Worm (Caenorhabditis elegans) whole organism, L2 larva: ENCODE measurements around the gene timm-17B.1.

ENCODE experiments used
- C34F6.9 ChIP-seq: fragments of 150-350 bp; optimal IDR thresholded peaks from 2 replicates; lab custom pipeline; 2014; ENCODE audit warnings: missing biosample characterization, missing genetic modification characterization
- F13H6.1 ChIP-seq: sonication (generic microtip); optimal IDR thresholded peaks from 2 replicates; lab custom pipeline; 2016; ENCODE audit warnings: missing genetic modification characterization, missing compliant biosample characterization
- R02D3.7 ChIP-seq: fragments of 150-350 bp; optimal IDR thresholded peaks from 2 replicates; lab custom pipeline; 2014; ENCODE audit warnings: missing biosample characterization, missing genetic modification characterization
- alr-1 ChIP-seq: fragments of 150-350 bp; optimal IDR thresholded peaks from 2 replicates; lab custom pipeline; 2014; ENCODE audit warnings: missing biosample characterization, missing genetic modification characterization
- aly-2 ChIP-seq: fragments of 150-350 bp; optimal IDR thresholded peaks from 2 replicates; lab custom pipeline; 2014; ENCODE audit warnings: missing biosample characterization, missing genetic modification characterization
- ceh-16 ChIP-seq: fragments of 150-350 bp; optimal IDR thresholded peaks from 2 replicates; lab custom pipeline; 2014; ENCODE audit warnings: missing biosample characterization, missing genetic modification characterization
- ceh-82 ChIP-seq: fragments of 150-350 bp; optimal IDR thresholded peaks from 2 replicates; lab custom pipeline; 2014; ENCODE audit warnings: missing biosample characterization, missing genetic modification characterization
- dmd-4 ChIP-seq: sonication (generic microtip); optimal IDR thresholded peaks from 2 replicates; lab custom pipeline; 2017; ENCODE audit warnings: missing biosample characterization, missing genetic modification characterization
- gmeb-1 ChIP-seq: fragments of 150-350 bp; optimal IDR thresholded peaks from 2 replicates; lab custom pipeline; 2014; ENCODE audit warnings: missing biosample characterization, missing genetic modification characterization
- lin-11 ChIP-seq: fragments of 150-350 bp; sonication (generic microtip); optimal IDR thresholded peaks from 2 replicates; lab custom pipeline; 2014; ENCODE audit warnings: missing biosample characterization, missing genetic modification characterization, inconsistent platforms, mixed read lengths
- mab-5 ChIP-seq: fragments of 150-350 bp; optimal IDR thresholded peaks from 2 replicates; lab custom pipeline; 2014; ENCODE audit warnings: missing biosample characterization, missing genetic modification characterization
- mbf-1 ChIP-seq: sonication (generic microtip); optimal IDR thresholded peaks from 2 replicates; lab custom pipeline; 2017; ENCODE audit warnings: missing biosample characterization, missing genetic modification characterization
- mdl-1 ChIP-seq, 2 experiments: fragments of 150-350 bp in 1 of 2; sonication (generic microtip) in 1 of 2; optimal IDR thresholded peaks; 2 replicates each; lab custom pipeline; 2017; ENCODE audit warnings: missing biosample characterization in 2 of 2, missing genetic modification characterization in 2 of 2
- nhr-10 ChIP-seq: sonication (generic microtip); optimal IDR thresholded peaks from 2 replicates; lab custom pipeline; 2017; ENCODE audit warnings: missing biosample characterization, missing genetic modification characterization
- nhr-129 ChIP-seq: fragments of 150-350 bp; optimal IDR thresholded peaks from 2 replicates; lab custom pipeline; 2014; ENCODE audit warnings: missing biosample characterization, missing genetic modification characterization
- nhr-21 ChIP-seq: fragments of 150-350 bp; optimal IDR thresholded peaks from 2 replicates; lab custom pipeline; 2014; ENCODE audit warnings: missing biosample characterization, missing genetic modification characterization
- nhr-23 ChIP-seq: fragments of 150-350 bp; optimal IDR thresholded peaks from 2 replicates; lab custom pipeline; 2014; ENCODE audit warnings: missing biosample characterization, missing genetic modification reagents, missing genetic modification characterization
- nhr-237 ChIP-seq: fragments of 150-350 bp; optimal IDR thresholded peaks from 2 replicates; lab custom pipeline; 2014; ENCODE audit warnings: missing biosample characterization, missing genetic modification characterization
- nhr-25 ChIP-seq: fragments of 150-350 bp; sonication (generic microtip); optimal IDR thresholded peaks from 3 replicates; lab custom pipeline; 2014; ENCODE audit warnings: missing biosample characterization, missing genetic modification characterization
- nhr-6 ChIP-seq: fragments of 150-350 bp; optimal IDR thresholded peaks from 2 replicates; lab custom pipeline; 2014; ENCODE audit warnings: missing biosample characterization, missing genetic modification characterization
- nhr-77 ChIP-seq: fragments of 150-350 bp; optimal IDR thresholded peaks from 2 replicates; lab custom pipeline; 2014; ENCODE audit warnings: missing biosample characterization, missing genetic modification characterization
- peb-1 ChIP-seq: fragments of 150-350 bp; optimal IDR thresholded peaks from 2 replicates; lab custom pipeline; 2014; ENCODE audit warnings: missing biosample characterization, missing genetic modification characterization
- sem-4 ChIP-seq: fragments of 150-350 bp; optimal IDR thresholded peaks from 2 replicates; lab custom pipeline; 2014; ENCODE audit warnings: missing biosample characterization, missing genetic modification reagents, missing genetic modification characterization
- skn-1 ChIP-seq: sonication (generic microtip); optimal IDR thresholded peaks from 2 replicates; lab custom pipeline; 2017; ENCODE audit warnings: missing biosample characterization, missing genetic modification characterization
- sma-3 ChIP-seq: sonication (generic microtip); optimal IDR thresholded peaks from 2 replicates; lab custom pipeline; 2016; ENCODE audit warnings: missing genetic modification reagents, missing genetic modification characterization, missing compliant biosample characterization
- sma-9 ChIP-seq, 2 experiments: fragments of 150-350 bp in 1 of 2; sonication (generic microtip) in 1 of 2; optimal IDR thresholded peaks; 2 replicates each; lab custom pipeline; 2014 to 2016; ENCODE audit warnings: missing genetic modification characterization in 2 of 2, mild to moderate bottlenecking in 1 of 2, missing biosample characterization in 1 of 2, missing compliant biosample characterization in 1 of 2, missing genetic modification reagents in 1 of 2, moderate library complexity in 1 of 2
- snpc-4 ChIP-seq: fragments of 150-350 bp; optimal IDR thresholded peaks from 2 replicates; lab custom pipeline; 2014; ENCODE audit warnings: missing biosample characterization, missing genetic modification characterization
- unc-39 ChIP-seq: fragments of 150-350 bp; optimal IDR thresholded peaks from 2 replicates; lab custom pipeline; 2014; ENCODE audit warnings: missing biosample characterization, missing genetic modification characterization
- unc-55 ChIP-seq: fragments of 150-350 bp; sonication (generic microtip); optimal IDR thresholded peaks from 3 replicates; lab custom pipeline; 2014; ENCODE audit warnings: missing biosample characterization, missing genetic modification reagents, missing genetic modification characterization
- unc-62 ChIP-seq: fragments of 150-350 bp; optimal IDR thresholded peaks from 2 replicates; lab custom pipeline; 2014; ENCODE audit warnings: missing biosample characterization, missing genetic modification reagents, missing genetic modification characterization
- zag-1 ChIP-seq: fragments of 150-350 bp; optimal IDR thresholded peaks from 2 replicates; lab custom pipeline; 2014; ENCODE audit warnings: missing biosample characterization, missing genetic modification characterization
- ztf-1 ChIP-seq: fragments of 200-800 bp; sonication (Bioruptor generic); conservative IDR thresholded peaks from 2 replicates; pipeline ENCODE4 v1.3.6; 2022; ENCODE audit warnings: missing genetic modification characterization, missing compliant biosample characterization
- ztf-11 ChIP-seq: sonication (generic microtip); optimal IDR thresholded peaks from 2 replicates; lab custom pipeline; 2017; ENCODE audit warnings: missing biosample characterization, missing genetic modification characterization
- ztf-4 ChIP-seq: fragments of 150-350 bp; optimal IDR thresholded peaks from 2 replicates; lab custom pipeline; 2014; ENCODE audit warnings: missing biosample characterization, missing genetic modification characterization

The timm-17B.1 gene

ce11 chrIV:4788332-4788731 lies 43.0 kb upstream of the timm-17B.1 start, which contains the start of gene nhr-104 (continued):
- TF ChIP-seq unc-39 (tag; lab: Kevin White, UChicago), result no peak
- TF ChIP-seq dmd-4 (tag; lab: Kevin White, UChicago), result no peak
- TF ChIP-seq aly-2 (tag; lab: Kevin White, UChicago), result no peak
- TF ChIP-seq nhr-237 (tag; lab: Kevin White, UChicago), result no peak
- TF ChIP-seq ztf-11 (tag; lab: Kevin White, UChicago), result no peak
- peak; percentile 86 for TF ChIP-seq nhr-129 (tag; lab: Kevin White, UChicago)
- TF ChIP-seq zag-1, result no peak
- TF ChIP-seq R02D3.7 (tag; lab: Kevin White, UChicago), result no peak
- peak; percentile 27 for TF ChIP-seq F13H6.1
- TF ChIP-seq sem-4, result no peak
- no peak for TF ChIP-seq ceh-16 (tag; lab: Kevin White, UChicago)
- TF ChIP-seq lin-11 (tag; lab: Kevin White, UChicago), result no peak
- peak; percentile 74 for TF ChIP-seq sma-9 (GFP tag; optimal IDR thresholded peaks at IDR 0.05; lab: Kevin White, UChicago)
- no peak for TF ChIP-seq sma-9 (tag; optimal IDR thresholded peaks at IDR 0.05; lab: Kevin White, UChicago)
- no peak for TF ChIP-seq snpc-4 (tag; lab: Kevin White, UChicago)

ce11 chrIV:4781123-4781522 lies 35.8 kb upstream of the timm-17B.1 start:
- TF ChIP-seq F13H6.1 (peak; percentile 50), unc-39 (tag; lab: Kevin White, UChicago) (no peak), mbf-1 (tag; lab: Kevin White, UChicago) (no peak), gmeb-1 (tag; lab: Kevin White, UChicago) (no peak), nhr-129 (tag; lab: Kevin White, UChicago) (peak; percentile 7), unc-55 (peak; percentile 1)

ce11 chrIV:4780129-4780528 lies 34.8 kb upstream of the timm-17B.1 start, which contains the start of gene set-15:
TSS of gene set-15 (minus strand) at chrIV:4780229.
- no peak for TF ChIP-seq aly-2 (tag; lab: Kevin White, UChicago)
- TF ChIP-seq nhr-77 (tag; lab: Kevin White, UChicago), result no peak
- no peak for TF ChIP-seq ceh-16 (tag; lab: Kevin White, UChicago)
- TF ChIP-seq unc-39 (tag; lab: Kevin White, UChicago), result no peak
- no peak for TF ChIP-seq sma-3
- no peak for TF ChIP-seq ztf-1 (GFP tag; lab: Robert Waterston, UW)
- TF ChIP-seq gmeb-1 (tag; lab: Kevin White, UChicago), result no peak
- TF ChIP-seq C34F6.9 (tag; lab: Kevin White, UChicago), result no peak
- no peak for TF ChIP-seq unc-62
- no peak for TF ChIP-seq nhr-25 (tag; lab: Kevin White, UChicago)
- no peak for TF ChIP-seq ztf-4
- no peak for TF ChIP-seq dmd-4 (tag; lab: Kevin White, UChicago)
- no peak for TF ChIP-seq nhr-21 (tag; lab: Kevin White, UChicago)

ce11 chrIV:4776501-4776900 lies 31.2 kb upstream of the timm-17B.1 start:
- TF ChIP-seq unc-55, result no peak
- no peak for TF ChIP-seq peb-1 (tag; lab: Kevin White, UChicago)
- no peak for TF ChIP-seq R02D3.7 (tag; lab: Kevin White, UChicago)
- TF ChIP-seq nhr-23 (tag; lab: Kevin White, UChicago), result no peak

ce11 chrIV:4776001-4776400 lies 30.7 kb upstream of the timm-17B.1 start, which contains the start of gene R11E3.19:
TSS of gene R11E3.19 (minus strand) at chrIV:4776101.
- TF ChIP-seq mab-5 (tag; lab: Kevin White, UChicago), result no peak
- no peak for TF ChIP-seq F13H6.1
- TF ChIP-seq ceh-82, result no peak
- no peak for TF ChIP-seq R02D3.7 (tag; lab: Kevin White, UChicago)
- no peak for TF ChIP-seq dmd-4 (tag; lab: Kevin White, UChicago)
- TF ChIP-seq nhr-6 (tag; lab: Kevin White, UChicago), result no peak
- no peak for TF ChIP-seq mbf-1 (tag; lab: Kevin White, UChicago)
- no peak for TF ChIP-seq nhr-10 (tag; lab: Kevin White, UChicago)
- TF ChIP-seq unc-62, result no peak
- no peak for TF ChIP-seq gmeb-1 (tag; lab: Kevin White, UChicago)
- TF ChIP-seq mdl-1 (tag; optimal IDR thresholded peaks at IDR 0.05; lab: Kevin White, UChicago), result no peak
- TF ChIP-seq skn-1 (tag; lab: Kevin White, UChicago), result no peak
- no peak for TF ChIP-seq lin-11 (tag; lab: Kevin White, UChicago)
- TF ChIP-seq alr-1 (tag; lab: Kevin White, UChicago), result no peak
- TF ChIP-seq nhr-237 (tag; lab: Kevin White, UChicago), result no peak
- no peak for TF ChIP-seq ceh-16 (tag; lab: Kevin White, UChicago)
